Worm (Caenorhabditis elegans) whole organism, L1 larva: Measurements from ENCODE around the gene Y38H6C.8.

Experiments used
- aly-2 ChIP-seq: fragments of 150-350 bp; optimal IDR thresholded peaks from 2 replicates; lab custom pipeline; 2014; ENCODE audit warnings: missing biosample characterization, missing genetic modification characterization
- ama-1 ChIP-seq: fragments of 150-350 bp; optimal IDR thresholded peaks from 2 replicates; lab custom pipeline; 2014
- ceh-88 ChIP-seq: fragments of 200-800 bp; sonication (Bioruptor generic); IDR thresholded peaks from 2 replicates; pipeline ENCODE4 v1.3.6; 2022; ENCODE audit warnings: missing genetic modification characterization, missing compliant biosample characterization
- efl-1 ChIP-seq, 4 experiments: fragments of 150-350 bp; optimal IDR thresholded peaks in 3 of 4; peaks in 1 of 4; 1 replicate in 1 of 4; 2 replicates in 3 of 4; lab custom pipeline; 2014; ENCODE audit warnings: missing biosample characterization in 2 of 4, missing genetic modification characterization in 2 of 4, missing genetic modification reagents in 2 of 4
- elt-2 ChIP-seq: sonication (generic microtip); optimal IDR thresholded peaks from 2 replicates; lab custom pipeline; 2016; ENCODE audit warnings: missing genetic modification characterization, mild to moderate bottlenecking, inconsistent platforms, missing compliant biosample characterization, missing genetic modification reagents
- elt-3 ChIP-seq, 6 experiments: fragments of 150-350 bp in 1 of 6; sonication (generic microtip); optimal IDR thresholded peaks; 2 replicates each; lab custom pipeline; 2017 to 2018; ENCODE audit warnings: missing biosample characterization in 6 of 6, missing genetic modification characterization in 6 of 6, inconsistent platforms in 1 of 6
- nhr-84 ChIP-seq: sonication (generic microtip); optimal IDR thresholded peaks from 2 replicates; lab custom pipeline; 2017; ENCODE audit warnings: missing biosample characterization, missing genetic modification characterization
- nhr-85 ChIP-seq: sonication (generic microtip); peaks from one replicate; lab custom pipeline; 2016; ENCODE audit warnings: missing genetic modification characterization, inconsistent platforms, missing compliant biosample characterization
- pag-3 ChIP-seq: sonication (generic microtip); optimal IDR thresholded peaks from 2 replicates; lab custom pipeline; 2017; ENCODE audit warnings: missing genetic modification characterization, mild to moderate bottlenecking, missing compliant biosample characterization, antibody characterized with exemption, borderline replicate concordance; ENCODE audit not compliant: insufficient read depth
- pqm-1 ChIP-seq: sonication (generic microtip); optimal IDR thresholded peaks from 3 replicates; lab custom pipeline; 2017; ENCODE audit warnings: missing biosample characterization, missing genetic modification characterization
- snpc-4 ChIP-seq: fragments of 150-350 bp; optimal IDR thresholded peaks from 2 replicates; lab custom pipeline; 2014; ENCODE audit warnings: missing biosample characterization, missing genetic modification characterization
- tbx-2 ChIP-seq: sonication (generic microtip); optimal IDR thresholded peaks from 2 replicates; lab custom pipeline; 2016; ENCODE audit warnings: missing genetic modification characterization, missing compliant biosample characterization
- zag-1 ChIP-seq: fragments of 150-350 bp; optimal IDR thresholded peaks from 2 replicates; lab custom pipeline; 2014; ENCODE audit warnings: missing biosample characterization, missing genetic modification characterization

- TF ChIP-seq nhr-85 (no peak), aly-2 (tag; lab: Kevin White, UChicago) (no peak), pag-3 (tag; lab: Kevin White, UChicago) (no peak), snpc-4 (tag; lab: Kevin White, UChicago) (no peak), elt-3 (tag; optimal IDR thresholded peaks at IDR 0.05; lab: Kevin White, UChicago) (no peak), ceh-88 (GFP tag; lab: Robert Waterston, UW) (no peak), efl-1 (optimal IDR thresholded peaks at IDR 0.05; lab: Kevin White, UChicago) (no peak), efl-1 (GFP tag; optimal IDR thresholded peaks at IDR 0.05 in 1 of 2; lab: Kevin White, UChicago) (no peak), tbx-2 (tag; lab: Kevin White, UChicago) (no peak), ama-1 (lab: Kevin White, UChicago) (no peak), elt-2 (tag; lab: Kevin White, UChicago) (no peak), zag-1 (tag; lab: Kevin White, UChicago) (no peak), pqm-1 (no peak), nhr-84 (tag; lab: Kevin White, UChicago) (no peak)
Measured at ce11 chrV:20534072-20534471, 20.3 kb downstream of the Y38H6C.8 start, which contains the start of gene famh-161.
